Worm (Caenorhabditis elegans) whole organism, young adult: ENCODE results near the gene jac-1.

ENCODE experiments used
- F55B11.4 ChIP-seq: sonication (generic microtip); optimal IDR thresholded peaks from 2 replicates; lab custom pipeline; 2016; ENCODE audit warnings: missing compliant biosample characterization, missing genetic modification characterization, borderline replicate concordance; ENCODE audit not compliant: insufficient read depth
- nfyb-1 ChIP-seq: fragments of 200-800 bp; sonication (Bioruptor generic); IDR thresholded peaks from 2 replicates; pipeline ENCODE4 v1.3.6; 2022; ENCODE audit warnings: missing genetic modification reagents, missing genetic modification characterization, missing compliant biosample characterization
- xnd-1 ChIP-seq: sonication (generic microtip); optimal IDR thresholded peaks from 2 replicates; lab custom pipeline; 2016; ENCODE audit warnings: missing genotype, missing genetic modification reagents, missing genetic modification characterization, missing compliant biosample characterization

- no peak for TF ChIP-seq xnd-1 (tag; lab: Kevin White, UChicago)
- TF ChIP-seq nfyb-1 (GFP tag; lab: Robert Waterston, UW), result no peak
- no peak for TF ChIP-seq F55B11.4 (tag; lab: Kevin White, UChicago)
These were observed 2.5 kb downstream of the jac-1 start for ce11 chrIV:16024165-16024564.
